Worm (Caenorhabditis elegans): ENCODE measurements around the gene osm-9.
A peak's percentile ranks its signal among the peaks of the same experiment; 100 is the strongest.

Gene osm-9

DNA sequence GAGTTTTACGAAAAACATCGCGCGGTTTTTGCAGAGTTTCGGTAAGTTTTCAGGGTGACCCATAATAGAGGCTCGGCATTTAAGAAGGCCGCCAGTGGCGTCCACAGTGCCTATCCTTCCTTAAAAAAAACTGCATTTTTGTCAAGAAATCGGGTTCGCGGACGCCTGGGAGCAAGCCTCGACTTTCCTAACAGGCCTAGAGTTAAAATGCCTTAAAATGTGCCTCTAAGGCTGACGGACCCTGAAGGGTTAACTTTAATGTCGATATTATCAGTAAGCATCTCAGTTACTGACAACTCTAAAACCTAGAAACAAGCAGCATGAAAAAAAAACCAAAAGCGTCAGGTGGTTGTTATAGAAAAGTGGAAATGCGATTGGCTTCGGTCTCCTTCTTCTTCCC, 2.0 kb upstream of the osm-9 start:
- TF ChIP-seq tra-4 (tag; optimal IDR thresholded peaks at IDR 0.05) (no peak), F13C5.2 (tag; optimal IDR thresholded peaks at IDR 0.05) (no peak), B0310.2 (tag; optimal IDR thresholded peaks at IDR 0.05) (no peak), flt-1 (GFP tag; IDR thresholded peaks at IDR 0.05) (no peak), ets-7 (tag; optimal IDR thresholded peaks at IDR 0.05) (no peak)

- no peak for TF ChIP-seq hnd-1 (tag; optimal IDR thresholded peaks at IDR 0.05)
- TF ChIP-seq tbx-11 (GFP tag; IDR thresholded peaks at IDR 0.05) = no peak
- no peak for TF ChIP-seq ets-7 (tag; optimal IDR thresholded peaks at IDR 0.05)
- no peak for TF ChIP-seq hmg-4 (GFP tag; optimal IDR thresholded peaks at IDR 0.05)
- no peak for TF ChIP-seq aly-1 (tag; optimal IDR thresholded peaks at IDR 0.05)
- TF ChIP-seq flt-1 (GFP tag; IDR thresholded peaks at IDR 0.05) = no peak
- TF ChIP-seq sea-1 (GFP tag; conservative IDR thresholded peaks at IDR 0.05) = no peak
- no peak for TF ChIP-seq ceh-13 (GFP tag; optimal IDR thresholded peaks at IDR 0.05)
- no peak for TF ChIP-seq pes-1 (GFP tag; IDR thresholded peaks at IDR 0.05)
- no peak for TF ChIP-seq ceh-36 (tag; optimal IDR thresholded peaks at IDR 0.05)
- TF ChIP-seq ama-1 (optimal IDR thresholded peaks at IDR 0.05) = no peak
- no peak for TF ChIP-seq scrt-1 (GFP tag; IDR thresholded peaks at IDR 0.05)
- TF ChIP-seq tbx-37 (GFP tag; conservative IDR thresholded peaks at IDR 0.05) = no peak
Measured at ce11 chrIV:3552933-3553332, 4.3 kb downstream of the osm-9 start.

- TF ChIP-seq tbx-37 (GFP tag; conservative IDR thresholded peaks at IDR 0.05) (peak; percentile 66; the same call in 1 of the 2 replicates), pes-1 (GFP tag; IDR thresholded peaks at IDR 0.05) (peak; percentile 88), tra-4 (tag; optimal IDR thresholded peaks at IDR 0.05) (peak; percentile 68), ceh-13 (GFP tag; optimal IDR thresholded peaks at IDR 0.05) (peak; percentile 10), hnd-1 (tag; optimal IDR thresholded peaks at IDR 0.05) (peak; percentile 43), B0310.2 (tag; optimal IDR thresholded peaks at IDR 0.05) (peak; percentile 63), sea-1 (GFP tag; conservative IDR thresholded peaks at IDR 0.05) (peak; percentile 76), F13C5.2 (tag; optimal IDR thresholded peaks at IDR 0.05) (peak; percentile 12), tbx-11 (GFP tag; IDR thresholded peaks at IDR 0.05) (peak; percentile 69), aly-1 (tag; optimal IDR thresholded peaks at IDR 0.05) (peak; percentile 71), scrt-1 (GFP tag; IDR thresholded peaks at IDR 0.05) (peak; percentile 80), hmbx-1 (tag; optimal IDR thresholded peaks at IDR 0.05) (peak; percentile 28), ama-1 (optimal IDR thresholded peaks at IDR 0.05) (no peak), ceh-36 (tag; optimal IDR thresholded peaks at IDR 0.05) (peak; percentile 68), ets-7 (tag; optimal IDR thresholded peaks at IDR 0.05) (no peak), hmg-4 (GFP tag; optimal IDR thresholded peaks at IDR 0.05) (peak; percentile 83), flt-1 (GFP tag; IDR thresholded peaks at IDR 0.05) (peak; percentile 83)
Measured at ce11 chrIV:3551777-3552462, 5.3 kb downstream of the osm-9 start.

DNA sequence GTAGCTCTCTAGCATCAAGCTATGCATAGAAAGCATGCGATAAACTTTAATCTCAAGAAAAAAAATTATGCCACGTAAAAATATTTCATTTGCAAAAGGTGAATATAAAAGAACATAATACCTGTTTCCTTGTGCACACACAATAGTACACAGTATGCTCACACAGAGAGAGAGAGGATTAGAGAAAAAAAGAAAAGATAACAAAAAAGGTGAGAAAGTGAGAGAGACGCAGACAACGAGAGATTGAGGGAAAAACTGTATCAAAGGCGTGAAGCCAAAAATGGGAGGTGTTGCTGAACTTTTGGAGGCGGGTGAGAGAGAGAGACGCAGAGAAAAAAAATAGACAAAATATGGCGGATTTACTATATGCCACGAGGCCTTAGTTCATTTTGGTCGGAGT, 8.9 kb downstream of the osm-9 start:
- TF ChIP-seq ceh-36 (tag; optimal IDR thresholded peaks at IDR 0.05) (no peak), ets-7 (tag; optimal IDR thresholded peaks at IDR 0.05) (no peak), flt-1 (GFP tag; IDR thresholded peaks at IDR 0.05) (no peak), tbx-37 (GFP tag; conservative IDR thresholded peaks at IDR 0.05) (no peak), hnd-1 (tag; optimal IDR thresholded peaks at IDR 0.05) (no peak), hmg-4 (GFP tag; optimal IDR thresholded peaks at IDR 0.05) (no peak), hmbx-1 (tag; optimal IDR thresholded peaks at IDR 0.05) (no peak), sea-1 (GFP tag; conservative IDR thresholded peaks at IDR 0.05) (no peak), aly-1 (tag; optimal IDR thresholded peaks at IDR 0.05) (no peak), F13C5.2 (tag; optimal IDR thresholded peaks at IDR 0.05) (no peak), B0310.2 (tag; optimal IDR thresholded peaks at IDR 0.05) (no peak), ama-1 (optimal IDR thresholded peaks at IDR 0.05) (no peak), tra-4 (tag; optimal IDR thresholded peaks at IDR 0.05) (no peak), tbx-11 (GFP tag; IDR thresholded peaks at IDR 0.05) (no peak), scrt-1 (GFP tag; IDR thresholded peaks at IDR 0.05) (no peak), ceh-13 (GFP tag; optimal IDR thresholded peaks at IDR 0.05) (no peak)

ce11 chrIV:3547500-3547899, 9.7 kb downstream of the osm-9 start, which contains the start of gene nstp-6:
nstp-6 (minus strand) TSS chrIV:3547600.
- no peak for TF ChIP-seq ceh-36 (tag; optimal IDR thresholded peaks at IDR 0.05)
- no peak for TF ChIP-seq tra-4 (tag; optimal IDR thresholded peaks at IDR 0.05)
- TF ChIP-seq flt-1 (GFP tag; IDR thresholded peaks at IDR 0.05) = no peak
- TF ChIP-seq F13C5.2 (tag; optimal IDR thresholded peaks at IDR 0.05) = no peak

ce11 chrIV:3545060-3545459, 12.2 kb downstream of the osm-9 start:
- no peak for TF ChIP-seq ceh-13 (GFP tag; optimal IDR thresholded peaks at IDR 0.05)
- TF ChIP-seq ceh-36 (tag; optimal IDR thresholded peaks at IDR 0.05) = no peak
- TF ChIP-seq F13C5.2 (tag; optimal IDR thresholded peaks at IDR 0.05) = no peak
- no peak for TF ChIP-seq tbx-37 (GFP tag; conservative IDR thresholded peaks at IDR 0.05)
- TF ChIP-seq flt-1 (GFP tag; IDR thresholded peaks at IDR 0.05) = no peak
- no peak for TF ChIP-seq ama-1 (optimal IDR thresholded peaks at IDR 0.05)
- no peak for TF ChIP-seq hmbx-1 (tag; optimal IDR thresholded peaks at IDR 0.05)

- TF ChIP-seq sea-1 (GFP tag; conservative IDR thresholded peaks at IDR 0.05) (no peak), ets-7 (tag; optimal IDR thresholded peaks at IDR 0.05) (no peak), tbx-37 (GFP tag; conservative IDR thresholded peaks at IDR 0.05) (no peak), hnd-1 (tag; optimal IDR thresholded peaks at IDR 0.05) (no peak), F13C5.2 (tag; optimal IDR thresholded peaks at IDR 0.05) (no peak)
Measured at ce11 chrIV:3539872-3540271, 17.4 kb downstream of the osm-9 start, which contains the start of gene B0212.3. B0212.3 (plus strand) TSS chrIV:3540172.

DNA sequence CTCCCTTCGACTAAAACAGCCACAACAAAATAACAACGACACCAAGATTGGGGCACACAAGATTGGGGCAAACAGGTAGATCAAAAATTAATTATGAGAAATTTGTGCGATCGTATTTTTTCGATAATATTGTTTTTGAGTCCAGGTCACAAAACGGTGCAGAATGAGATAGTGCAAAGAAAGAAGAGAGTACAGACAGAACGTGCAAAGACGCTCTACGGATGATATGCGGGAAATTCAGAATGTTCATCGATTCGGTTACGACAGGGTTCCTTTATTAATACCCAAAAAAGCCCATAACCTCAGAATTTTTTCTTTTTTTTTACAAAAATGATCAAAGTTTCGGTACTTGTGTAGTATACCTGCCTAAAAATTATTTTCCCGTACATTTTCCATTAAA, 18.0 kb downstream of the osm-9 start:
- TF ChIP-seq hnd-1 (tag; optimal IDR thresholded peaks at IDR 0.05) = no peak

Data from whole organism, early embryonic.